Fruit fly (Drosophila melanogaster): ENCODE data around the gene CG34299.

DNA sequence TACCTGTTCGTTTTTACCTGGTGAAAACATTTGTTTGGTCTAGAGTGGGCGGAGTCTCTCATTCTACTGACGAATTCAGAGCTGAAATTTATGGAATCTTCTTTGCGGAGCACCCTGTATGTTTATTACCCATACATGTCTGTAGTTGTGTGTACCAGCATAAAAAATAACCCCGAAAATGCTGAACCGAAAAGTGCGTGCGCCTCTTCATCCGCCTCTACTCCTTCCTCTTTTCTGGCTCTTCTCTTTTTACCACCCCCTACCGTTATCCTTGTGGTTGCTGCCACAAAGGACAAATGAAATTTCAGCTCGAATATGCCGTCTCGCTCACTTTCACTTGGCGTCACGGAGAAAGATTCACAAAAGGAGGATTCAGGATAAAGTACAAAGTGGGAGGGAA is 24.5 kb downstream of the CG34299 start:
- no peak for TF ChIP-seq CG5204 (GFP tag; optimal IDR thresholded peaks at IDR 0.05)
- TF ChIP-seq ovo (GFP tag; optimal IDR thresholded peaks at IDR 0.05): no peak
- no peak for TF ChIP-seq cic (GFP tag; optimal IDR thresholded peaks at IDR 0.05)
- no peak for TF ChIP-seq CG14711 (tag; optimal IDR thresholded peaks at IDR 0.05)
- TF ChIP-seq CG7101 (tag; optimal IDR thresholded peaks at IDR 0.05): no peak
- no peak for TF ChIP-seq CG7045 (GFP tag; optimal IDR thresholded peaks at IDR 0.05)
- no peak for TF ChIP-seq CG12768 (GFP tag; optimal IDR thresholded peaks at IDR 0.05)
- no peak for TF ChIP-seq kay (GFP tag; ENCODE audit: borderline replicate concordance)
- no peak for TF ChIP-seq Hr96 (GFP tag; optimal IDR thresholded peaks at IDR 0.05)
- TF ChIP-seq CG1620 (GFP tag; optimal IDR thresholded peaks at IDR 0.05): no peak
- TF ChIP-seq cnc (optimal IDR thresholded peaks at IDR 0.05): no peak
- TF ChIP-seq bab1 (GFP tag; optimal IDR thresholded peaks at IDR 0.05): no peak
- no peak for TF ChIP-seq Mnt (GFP tag; optimal IDR thresholded peaks at IDR 0.05)
- no peak for TF ChIP-seq Crg-1 (GFP tag; optimal IDR thresholded peaks at IDR 0.05)
